Worm (Caenorhabditis elegans) whole organism, L1 larva: ENCODE results near the gene srh-200.

Experiments used
- C16A3.4 ChIP-seq: fragments of 150-350 bp; optimal IDR thresholded peaks from 2 replicates; lab custom pipeline; 2014; ENCODE audit warnings: missing biosample characterization, missing genetic modification characterization
- C34B4.2 ChIP-seq: sonication (generic microtip); optimal IDR thresholded peaks from 2 replicates; lab custom pipeline; 2017; ENCODE audit warnings: mild to moderate bottlenecking, missing genetic modification characterization, missing compliant biosample characterization
- Y116A8C.19 ChIP-seq: sonication (generic microtip); optimal IDR thresholded peaks from 2 replicates; lab custom pipeline; 2016; ENCODE audit warnings: missing compliant biosample characterization, missing genetic modification characterization, borderline replicate concordance
- aha-1 ChIP-seq: fragments of 150-350 bp; optimal IDR thresholded peaks from 2 replicates; lab custom pipeline; 2014; ENCODE audit warnings: missing biosample characterization, missing genetic modification characterization
- aly-2 ChIP-seq: fragments of 150-350 bp; optimal IDR thresholded peaks from 2 replicates; lab custom pipeline; 2014; ENCODE audit warnings: missing biosample characterization, missing genetic modification characterization
- ceh-90 ChIP-seq: sonication (generic microtip); optimal IDR thresholded peaks from 2 replicates; lab custom pipeline; 2016; ENCODE audit warnings: missing genetic modification characterization, missing compliant biosample characterization
- ces-1 ChIP-seq: fragments of 150-350 bp; optimal IDR thresholded peaks from 2 replicates; lab custom pipeline; 2014; ENCODE audit warnings: missing biosample characterization, missing genetic modification reagents, missing genetic modification characterization
- efl-3 ChIP-seq: fragments of 200-800 bp; sonication (Bioruptor generic); optimal IDR thresholded peaks from 2 replicates; lab custom pipeline; 2018; ENCODE audit warnings: mild to moderate bottlenecking, missing genetic modification characterization, missing compliant biosample characterization
- egl-27 ChIP-seq, 2 experiments: fragments of 150-350 bp in 1 of 2; sonication (generic microtip); optimal IDR thresholded peaks; 3 replicates each; lab custom pipeline; 2017 to 2018; ENCODE audit warnings: missing biosample characterization in 2 of 2, missing genetic modification characterization in 2 of 2, missing genetic modification reagents in 2 of 2
- elt-2 ChIP-seq: sonication (generic microtip); optimal IDR thresholded peaks from 2 replicates; lab custom pipeline; 2016; ENCODE audit warnings: missing genetic modification characterization, mild to moderate bottlenecking, inconsistent platforms, missing compliant biosample characterization, missing genetic modification reagents
- elt-3 ChIP-seq, 6 experiments: fragments of 150-350 bp in 1 of 6; sonication (generic microtip); optimal IDR thresholded peaks; 2 replicates each; lab custom pipeline; 2017 to 2018; ENCODE audit warnings: missing biosample characterization in 6 of 6, missing genetic modification characterization in 6 of 6, inconsistent platforms in 1 of 6
- fkh-10 ChIP-seq: sonication (generic microtip); optimal IDR thresholded peaks from 2 replicates; lab custom pipeline; 2017; ENCODE audit warnings: missing biosample characterization, missing genetic modification reagents, missing genetic modification characterization
- fkh-4 ChIP-seq: sonication (generic microtip); optimal IDR thresholded peaks from 2 replicates; lab custom pipeline; 2016; ENCODE audit warnings: missing compliant biosample characterization, missing genetic modification characterization, borderline replicate concordance
- fos-1 ChIP-seq: fragments of 150-350 bp; optimal IDR thresholded peaks from 2 replicates; lab custom pipeline; 2014; ENCODE audit warnings: missing biosample characterization, missing genetic modification characterization
- grh-1 ChIP-seq: fragments of 200-800 bp; sonication (Bioruptor generic); IDR thresholded peaks from 2 replicates; pipeline ENCODE4 v1.3.6; 2022; ENCODE audit warnings: missing genetic modification reagents, missing genetic modification characterization, missing compliant biosample characterization
- hlh-17 ChIP-seq: fragments of 200-800 bp; sonication (Bioruptor generic); optimal IDR thresholded peaks from 2 replicates; lab custom pipeline; 2018; ENCODE audit warnings: missing genetic modification characterization, mild to moderate bottlenecking, missing compliant biosample characterization, moderate library complexity, borderline replicate concordance
- hlh-4 ChIP-seq: sonication (generic microtip); optimal IDR thresholded peaks from 2 replicates; lab custom pipeline; 2016; ENCODE audit warnings: mild to moderate bottlenecking, missing genetic modification characterization, missing compliant biosample characterization
- jun-1 ChIP-seq: fragments of 150-350 bp; optimal IDR thresholded peaks from 2 replicates; lab custom pipeline; 2014; ENCODE audit warnings: missing biosample characterization, missing genetic modification reagents, missing genetic modification characterization
- lin-15B ChIP-seq: fragments of 150-350 bp; sonication (generic microtip); optimal IDR thresholded peaks from 3 replicates; lab custom pipeline; 2014; ENCODE audit warnings: missing biosample characterization, missing genetic modification characterization
- lin-39 ChIP-seq: fragments of 150-350 bp; optimal IDR thresholded peaks from 2 replicates; lab custom pipeline; 2014; ENCODE audit warnings: missing biosample characterization, missing genetic modification reagents, missing genetic modification characterization
- lir-3 ChIP-seq: sonication (generic microtip); optimal IDR thresholded peaks from 2 replicates; lab custom pipeline; 2016; ENCODE audit warnings: mild to moderate bottlenecking, missing genetic modification characterization, moderate library complexity, missing compliant biosample characterization; ENCODE audit not compliant: poor library complexity
- lsy-2 ChIP-seq, 2 experiments: fragments of 150-350 bp; optimal IDR thresholded peaks; 2 replicates each; lab custom pipeline; 2014; ENCODE audit warnings: missing biosample characterization in 2 of 2, missing genetic modification characterization in 2 of 2
- nhr-12 ChIP-seq: sonication (generic microtip); optimal IDR thresholded peaks from 2 replicates; lab custom pipeline; 2017; ENCODE audit warnings: missing biosample characterization, missing genetic modification characterization
- nhr-19 ChIP-seq: fragments of 200-800 bp; sonication (Bioruptor generic); conservative IDR thresholded peaks from 2 replicates; pipeline ENCODE4 v1.3.6; 2022; ENCODE audit warnings: missing genetic modification characterization, missing compliant biosample characterization
- nhr-77 ChIP-seq: fragments of 150-350 bp; optimal IDR thresholded peaks from 2 replicates; lab custom pipeline; 2014; ENCODE audit warnings: missing biosample characterization, missing genetic modification characterization
- nhr-85 ChIP-seq: sonication (generic microtip); peaks from one replicate; lab custom pipeline; 2016; ENCODE audit warnings: missing genetic modification characterization, inconsistent platforms, missing compliant biosample characterization
- nhr-90 ChIP-seq: sonication (generic microtip); optimal IDR thresholded peaks from 2 replicates; lab custom pipeline; 2016; ENCODE audit warnings: mild to moderate bottlenecking, missing genetic modification characterization, missing compliant biosample characterization; ENCODE audit not compliant: poor library complexity
- pag-3 ChIP-seq: sonication (generic microtip); optimal IDR thresholded peaks from 2 replicates; lab custom pipeline; 2017; ENCODE audit warnings: missing genetic modification characterization, mild to moderate bottlenecking, missing compliant biosample characterization, antibody characterized with exemption, borderline replicate concordance; ENCODE audit not compliant: insufficient read depth
- pax-3 ChIP-seq: fragments of 200-800 bp; sonication (Bioruptor generic); optimal IDR thresholded peaks from 2 replicates; lab custom pipeline; 2018; ENCODE audit warnings: mild to moderate bottlenecking, missing genetic modification characterization, moderate library complexity, missing compliant biosample characterization
- rnt-1 ChIP-seq: sonication (generic microtip); optimal IDR thresholded peaks from 2 replicates; lab custom pipeline; 2016; ENCODE audit warnings: mild to moderate bottlenecking, missing genetic modification characterization, moderate library complexity, missing compliant biosample characterization
- snpc-4 ChIP-seq: fragments of 150-350 bp; optimal IDR thresholded peaks from 2 replicates; lab custom pipeline; 2014; ENCODE audit warnings: missing biosample characterization, missing genetic modification characterization
- snu-23 ChIP-seq: sonication (generic microtip); optimal IDR thresholded peaks from 2 replicates; lab custom pipeline; 2016; ENCODE audit warnings: missing genetic modification characterization, missing compliant biosample characterization
- sox-4 ChIP-seq: sonication (generic microtip); optimal IDR thresholded peaks from 2 replicates; lab custom pipeline; 2016; ENCODE audit warnings: missing genetic modification characterization, missing compliant biosample characterization
- swsn-7 ChIP-seq: sonication (generic microtip); optimal IDR thresholded peaks from 2 replicates; lab custom pipeline; 2016; ENCODE audit warnings: missing genetic modification characterization, missing compliant biosample characterization
- tbx-2 ChIP-seq: sonication (generic microtip); optimal IDR thresholded peaks from 2 replicates; lab custom pipeline; 2016; ENCODE audit warnings: missing genetic modification characterization, missing compliant biosample characterization
- tlp-1 ChIP-seq: fragments of 150-350 bp; optimal IDR thresholded peaks from 2 replicates; lab custom pipeline; 2014; ENCODE audit warnings: missing biosample characterization, missing genetic modification characterization
- unc-62 ChIP-seq: fragments of 150-350 bp; optimal IDR thresholded peaks from 2 replicates; lab custom pipeline; 2014; ENCODE audit warnings: missing biosample characterization, missing genetic modification reagents, missing genetic modification characterization
- unc-98 ChIP-seq: fragments of 200-800 bp; sonication (Bioruptor generic); IDR thresholded peaks from 2 replicates; pipeline ENCODE4 v1.3.6; 2022; ENCODE audit warnings: missing genetic modification characterization, missing compliant biosample characterization
- xbp-1 ChIP-seq: sonication (generic microtip); optimal IDR thresholded peaks from 2 replicates; lab custom pipeline; 2016; ENCODE audit warnings: missing genetic modification characterization, missing compliant biosample characterization
- ztf-11 ChIP-seq, 2 experiments: sonication (generic microtip); optimal IDR thresholded peaks; 2 replicates each; lab custom pipeline; 2016 to 2017; ENCODE audit warnings: missing genetic modification characterization in 2 of 2, missing biosample characterization in 1 of 2, missing compliant biosample characterization in 1 of 2
- ztf-4 ChIP-seq: fragments of 150-350 bp; optimal IDR thresholded peaks from 2 replicates; lab custom pipeline; 2014; ENCODE audit warnings: missing biosample characterization, missing genetic modification characterization

Gene srh-200

ce11 chrV:7653567-7653966 lies at the start of gene srh-200:
Gene srh-200 (minus strand): TSS chrV:7653667.
- TF ChIP-seq snu-23 (GFP tag; lab: Kevin White, UChicago), result no peak
- peak; percentile 10 for TF ChIP-seq nhr-85 (tag; lab: Kevin White, UChicago)
- TF ChIP-seq, all 84 proteins: peak for 1

DNA sequence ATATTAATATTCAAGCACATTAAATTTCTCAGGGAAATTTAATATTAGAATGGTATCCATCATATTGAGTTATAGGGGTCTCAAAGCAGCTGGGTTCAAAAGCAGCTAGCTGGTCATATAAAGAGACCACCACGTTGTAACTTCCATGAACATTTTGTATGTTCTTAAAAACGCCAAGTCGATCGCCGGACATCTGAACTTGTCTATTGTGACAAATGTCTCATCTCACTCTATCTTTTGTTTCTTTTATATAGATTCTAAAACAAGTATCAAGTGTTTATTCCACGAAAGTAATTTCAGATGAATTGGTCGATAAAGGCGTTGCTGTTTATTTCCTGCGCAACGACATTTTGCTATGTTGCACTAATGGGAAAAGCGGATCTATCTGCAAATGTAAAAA lies 43.4 kb upstream of the srh-200 start, which contains the start of gene ZK105.3:
ZK105.3 (plus strand) TSS at position 301 of the 400 bp plus-strand sequence.
- TF ChIP-seq lin-15B (tag; lab: Kevin White, UChicago), result no peak
- TF ChIP-seq nhr-12 (tag; lab: Kevin White, UChicago), result no peak
- TF ChIP-seq aha-1 (tag; lab: Kevin White, UChicago), result no peak
- TF ChIP-seq swsn-7 (tag; lab: Kevin White, UChicago), result no peak
- TF ChIP-seq ztf-4 (tag; lab: Kevin White, UChicago), result no peak
- TF ChIP-seq sox-4 (tag; lab: Kevin White, UChicago), result no peak
- no peak for TF ChIP-seq nhr-90
- no peak for TF ChIP-seq ces-1
- no peak for TF ChIP-seq Y116A8C.19 (tag; lab: Kevin White, UChicago)

ce11 chrV:7693394-7693793 lies 39.9 kb upstream of the srh-200 start, which contains the start of gene C12D5.10:
Gene C12D5.10 (minus strand): TSS chrV:7693494.
- TF ChIP-seq pax-3 (no peak), efl-3 (GFP tag; lab: Kevin White, UChicago) (no peak), pag-3 (tag; lab: Kevin White, UChicago) (no peak), ztf-4 (tag; lab: Kevin White, UChicago) (no peak), hlh-4 (tag; lab: Kevin White, UChicago) (no peak)

ce11 chrV:7690637-7691036 lies 37.2 kb upstream of the srh-200 start:
- no peak for TF ChIP-seq tlp-1 (tag; lab: Kevin White, UChicago)
- no peak for TF ChIP-seq C34B4.2 (tag; lab: Kevin White, UChicago)
- TF ChIP-seq snpc-4 (tag; lab: Kevin White, UChicago), result no peak
- no peak for TF ChIP-seq C16A3.4 (tag; lab: Kevin White, UChicago)
- TF ChIP-seq, all 84 proteins: peak for 0

DNA sequence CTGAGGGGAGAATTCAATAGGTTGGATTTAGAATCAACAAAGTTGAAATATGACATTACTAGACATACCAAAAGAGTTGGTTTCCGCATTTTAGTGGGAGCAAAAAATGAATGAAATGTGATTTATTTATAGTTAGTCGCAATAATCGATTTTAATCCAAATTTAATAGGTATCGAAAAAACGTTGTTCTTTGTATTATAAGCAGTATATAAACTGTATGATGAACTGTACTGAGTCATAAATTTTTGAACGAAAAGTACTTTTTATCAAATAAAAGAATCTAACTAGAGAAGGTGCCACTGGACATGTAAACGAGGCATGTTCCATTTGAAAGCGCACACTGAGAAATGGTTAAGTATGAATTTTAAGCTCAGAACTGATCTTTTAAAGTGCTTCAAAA lies 36.4 kb upstream of the srh-200 start, which contains the start of gene C12D5.9:
C12D5.9 (minus strand) TSS at position 101 of the 400 bp plus-strand sequence.
- TF ChIP-seq unc-98 (GFP tag; lab: Robert Waterston, UW) (no peak), snpc-4 (tag; lab: Kevin White, UChicago) (no peak), fos-1 (no peak)

ce11 chrV:7686189-7686588 lies 32.7 kb upstream of the srh-200 start, which contains the start of the genes nhr-94 and nhr-152:
Gene nhr-94 (minus strand): TSS chrV:7686335.
Gene nhr-152 (plus strand): TSS chrV:7686350.
- no peak for TF ChIP-seq ceh-90 (tag; lab: Kevin White, UChicago)
- no peak for TF ChIP-seq pag-3 (tag; lab: Kevin White, UChicago)
- no peak for TF ChIP-seq elt-2
- TF ChIP-seq jun-1 (tag; lab: Kevin White, UChicago), result no peak
- no peak for TF ChIP-seq tbx-2 (tag; lab: Kevin White, UChicago)
- peak; percentile 47 for TF ChIP-seq snu-23 (GFP tag; lab: Kevin White, UChicago)
- TF ChIP-seq lin-39 (tag; lab: Kevin White, UChicago), result no peak
- peak in 1 of 2 experiments; percentile 35 for TF ChIP-seq lsy-2 (tag; optimal IDR thresholded peaks at IDR 0.05; lab: Kevin White, UChicago)
- peak in 1 of 6 experiments; percentile 17 for TF ChIP-seq elt-3 (tag; optimal IDR thresholded peaks at IDR 0.05; lab: Kevin White, UChicago)
- TF ChIP-seq hlh-4 (tag; lab: Kevin White, UChicago), result no peak
- TF ChIP-seq grh-1 (GFP tag; lab: Robert Waterston, UW), result no peak
- TF ChIP-seq xbp-1 (tag; lab: Kevin White, UChicago), result no peak
- no peak for TF ChIP-seq nhr-77
- TF ChIP-seq aly-2 (tag; lab: Kevin White, UChicago), result no peak
- TF ChIP-seq egl-27 (tag; optimal IDR thresholded peaks at IDR 0.05; lab: Kevin White, UChicago), result no peak
- TF ChIP-seq lir-3, result no peak
- TF ChIP-seq nhr-19 (GFP tag; lab: Robert Waterston, UW), result 0 out of 2 replicates have a peak, but pooled peaks have one; percentile 8
- TF ChIP-seq rnt-1 (tag; lab: Kevin White, UChicago), result no peak
- no peak for TF ChIP-seq fkh-10 (GFP tag; lab: Kevin White, UChicago)
- no peak for TF ChIP-seq ztf-11 (tag; optimal IDR thresholded peaks at IDR 0.05; lab: Kevin White, UChicago)
- no peak for TF ChIP-seq fkh-4 (tag; lab: Kevin White, UChicago)
- no peak for TF ChIP-seq hlh-17 (GFP tag; lab: Kevin White, UChicago)
- no peak for TF ChIP-seq unc-62 (GFP tag; lab: Kevin White, UChicago)
- TF ChIP-seq pax-3, result no peak
- no peak for TF ChIP-seq lin-15B (tag; lab: Kevin White, UChicago)
